Worm (Caenorhabditis elegans): ENCODE measurements around the gene C07H6.2.

Gene C07H6.2

ce11 chrIII:7548963-7549362 is 28.2 kb downstream of the C07H6.2 start:
- TF ChIP-seq dpl-1 (GFP tag; optimal IDR thresholded peaks at IDR 0.05) (no peak), dpff-1 (tag; optimal IDR thresholded peaks at IDR 0.05) (no peak), lin-40 (tag; optimal IDR thresholded peaks at IDR 0.05) (no peak), ztf-26 (tag; optimal IDR thresholded peaks at IDR 0.05) (no peak), K12H6.12 (tag; optimal IDR thresholded peaks at IDR 0.05) (peak; percentile 9), lsy-27 (tag; optimal IDR thresholded peaks at IDR 0.05; ENCODE audit: borderline replicate concordance, insufficient read depth) (no peak)

ce11 chrIII:7550979-7551378 is 30.2 kb downstream of the C07H6.2 start:
- no peak for TF ChIP-seq lin-26 (GFP tag; IDR thresholded peaks at IDR 0.05)
- TF ChIP-seq unc-62 (GFP tag; optimal IDR thresholded peaks at IDR 0.05) = peak; percentile 18
- no peak for TF ChIP-seq gei-17 (GFP tag; optimal IDR thresholded peaks at IDR 0.05)

DNA sequence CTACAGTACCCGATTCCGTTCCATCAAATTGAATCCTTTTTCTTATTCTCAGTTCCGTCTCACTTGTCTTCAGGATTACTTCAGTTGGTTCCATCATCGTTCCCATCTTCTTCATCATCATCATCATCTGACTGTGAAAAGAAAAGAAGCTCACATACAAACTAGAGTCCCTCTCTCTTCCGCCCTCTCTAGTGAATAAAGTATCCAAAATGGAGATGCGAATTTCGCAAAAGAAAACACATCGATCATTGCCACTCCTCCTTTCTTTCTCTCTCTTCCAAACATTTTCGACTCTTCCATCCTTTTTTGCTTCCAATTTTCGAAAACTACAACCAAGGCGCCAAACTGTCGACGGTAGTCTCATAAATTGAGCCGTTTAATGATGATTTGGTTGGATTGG is 32.0 kb downstream of the C07H6.2 start:
- TF ChIP-seq F52B5.7 (tag; optimal IDR thresholded peaks at IDR 0.05) (no peak), tlf-1 (GFP tag; optimal IDR thresholded peaks at IDR 0.05) (no peak), cebp-1 (GFP tag; IDR thresholded peaks at IDR 0.05) (no peak), cebp-1 (tag; optimal IDR thresholded peaks at IDR 0.05) (no peak), ztf-18 (tag; optimal IDR thresholded peaks at IDR 0.05) (no peak), hsf-1 (GFP tag; IDR thresholded peaks at IDR 0.05) (no peak), bed-1 (GFP tag; IDR thresholded peaks at IDR 0.05) (no peak), mcd-1 (GFP tag; IDR thresholded peaks at IDR 0.05) (no peak), ceh-100 (GFP tag; IDR thresholded peaks at IDR 0.05) (no peak), ccch-3 (GFP tag; optimal IDR thresholded peaks at IDR 0.05) (no peak), lag-1 (GFP tag; IDR thresholded peaks at IDR 0.05) (no peak), akir-1 (GFP tag; optimal IDR thresholded peaks at IDR 0.05) (no peak), Y79H2A.3 (GFP tag; conservative IDR thresholded peaks at IDR 0.05) (no peak), ekl-4 (GFP tag; IDR thresholded peaks at IDR 0.05) (no peak), hlh-26 (GFP tag; conservative IDR thresholded peaks at IDR 0.05) (no peak)

DNA sequence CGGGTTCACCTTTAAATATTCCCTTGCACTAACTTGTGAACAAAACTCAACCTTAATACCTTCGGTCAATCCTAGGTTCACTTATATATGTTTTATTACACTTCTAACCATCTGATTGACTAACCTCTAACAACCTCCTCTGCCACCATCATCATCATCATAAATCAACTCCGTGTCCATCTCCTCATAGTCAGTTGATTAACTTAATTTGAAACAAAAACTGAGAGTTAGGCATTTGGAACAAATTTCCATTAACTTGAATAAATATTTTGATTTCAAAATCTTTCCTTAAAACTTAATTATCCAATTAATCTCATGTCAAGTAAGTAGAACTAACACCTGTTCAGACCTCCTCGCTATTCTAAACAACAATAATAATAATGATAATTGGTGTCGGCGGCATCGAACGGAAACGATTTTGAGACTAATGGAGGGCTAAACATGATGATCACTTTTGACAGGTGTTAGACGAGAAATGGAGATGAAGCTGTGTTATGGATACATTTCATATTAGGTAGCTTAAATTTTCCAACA is 33.0 kb downstream of the C07H6.2 start:
- TF ChIP-seq lin-40 (tag; optimal IDR thresholded peaks at IDR 0.05) (no peak), pbrm-1 (GFP tag; IDR thresholded peaks at IDR 0.05) (no peak), B0019.2 (GFP tag; conservative IDR thresholded peaks at IDR 0.05) (no peak), hmg-20 (GFP tag; IDR thresholded peaks at IDR 0.05) (no peak), dpl-1 (GFP tag; optimal IDR thresholded peaks at IDR 0.05) (no peak), C06A6.2 (GFP tag; conservative IDR thresholded peaks at IDR 0.05) (no peak), snpc-3.4 (tag; optimal IDR thresholded peaks at IDR 0.05) (no peak), tlf-1 (GFP tag; optimal IDR thresholded peaks at IDR 0.05) (no peak), F10E7.11 (tag; optimal IDR thresholded peaks at IDR 0.05) (no peak), F57A8.1 (GFP tag; optimal IDR thresholded peaks at IDR 0.05) (no peak), ets-4 (GFP tag; optimal IDR thresholded peaks at IDR 0.05) (no peak), nhr-179 (tag; optimal IDR thresholded peaks at IDR 0.05) (no peak), Y67H2A.10 (GFP tag; conservative IDR thresholded peaks at IDR 0.05) (no peak), egl-44 (GFP tag; IDR thresholded peaks at IDR 0.05) (no peak), B0035.1 (tag; optimal IDR thresholded peaks at IDR 0.05) (no peak), nfyb-1 (GFP tag; IDR thresholded peaks at IDR 0.05) (no peak)
